Fruit fly (Drosophila melanogaster): ENCODE results near the gene Lk.
A peak's percentile ranks its signal among the peaks of the same experiment; 100 is the strongest.

The Lk gene

DNA sequence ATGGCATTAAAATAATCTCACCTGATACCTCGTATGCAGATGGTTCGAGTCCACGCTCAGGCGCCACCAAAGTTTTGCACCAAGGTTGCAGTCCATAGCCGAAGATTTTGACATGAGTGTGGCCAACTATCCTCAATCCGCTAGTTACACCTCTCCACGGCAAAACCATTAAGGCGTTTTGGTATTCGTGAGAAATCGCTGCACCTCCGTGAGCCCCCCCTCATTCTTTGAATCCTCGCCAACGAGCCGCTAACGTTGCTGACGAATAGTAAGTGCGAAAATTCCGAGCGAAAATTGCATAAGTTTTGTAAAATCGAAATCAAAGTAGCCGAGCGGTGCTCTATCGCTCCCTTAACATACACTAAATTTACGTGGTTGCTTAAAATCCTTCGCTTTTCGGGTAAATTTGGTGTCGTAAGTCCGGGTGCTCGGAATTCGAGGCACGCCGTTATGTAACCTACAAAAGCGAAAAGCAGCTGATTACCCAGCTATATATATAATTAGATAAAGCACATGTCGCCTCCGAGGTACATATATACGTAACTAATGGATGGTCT, 23.1 kb downstream of the Lk start, which contains the start of gene Mpcp2 (continued):
- TF ChIP-seq Six4 (GFP tag; optimal IDR thresholded peaks at IDR 0.05) (no peak), prd (optimal IDR thresholded peaks at IDR 0.05) (no peak), prd (GFP tag; IDR thresholded peaks at IDR 0.05) (no peak), CG12391 (tag; optimal IDR thresholded peaks at IDR 0.05) (peak; percentile 60), CG1792 (GFP tag; optimal IDR thresholded peaks at IDR 0.05) (no peak), E2f2 (GFP tag; IDR thresholded peaks at IDR 0.05) (peak; percentile 62), vfl (GFP tag; optimal IDR thresholded peaks at IDR 0.05) (peak; percentile 2), CG15514 (GFP tag; optimal IDR thresholded peaks at IDR 0.05) (peak; percentile 86), Meics (GFP tag; optimal IDR thresholded peaks at IDR 0.05) (peak; percentile 23), Dbx (GFP tag; IDR thresholded peaks at IDR 0.05) (peak; percentile 54; the same call in 1 of the 3 replicates), CG13424 (tag; optimal IDR thresholded peaks at IDR 0.05) (peak; percentile 49), CG3847 (GFP tag; IDR thresholded peaks at IDR 0.05) (peak; percentile 85), CG10654 (GFP tag; optimal IDR thresholded peaks at IDR 0.05) (no peak), Atf3 (GFP tag; optimal IDR thresholded peaks at IDR 0.05) (no peak), CG16813 (GFP tag; IDR thresholded peaks at IDR 0.05; ENCODE audit: partially characterized antibody) (peak; percentile 44; the same call in 1 of the 3 replicates), h (optimal IDR thresholded peaks at IDR 0.05) (no peak), her (GFP tag; optimal IDR thresholded peaks at IDR 0.05) (peak; percentile 68), CG16779 (GFP tag; IDR thresholded peaks at IDR 0.05) (no peak), CG11560 (tag; IDR thresholded peaks at IDR 0.05) (no peak; the same call in 2 of the 3 replicates), emc (GFP tag; optimal IDR thresholded peaks at IDR 0.05) (no peak), disco-r (GFP tag; optimal IDR thresholded peaks at IDR 0.05) (no peak), fd64A (GFP tag; optimal IDR thresholded peaks at IDR 0.05) (no peak), Myb (GFP tag; optimal IDR thresholded peaks at IDR 0.05) (peak; percentile 49), NFAT (GFP tag; IDR thresholded peaks at IDR 0.05) (no peak), CG9817 (tag; optimal IDR thresholded peaks at IDR 0.05) (no peak), CG17912 (GFP tag; optimal IDR thresholded peaks at IDR 0.05) (peak; percentile 69), CG10543 (GFP tag; optimal IDR thresholded peaks at IDR 0.05) (peak; percentile 46), CG8924 (tag; optimal IDR thresholded peaks at IDR 0.05) (peak; percentile 48), eve (GFP tag; optimal IDR thresholded peaks at IDR 0.05) (no peak), Hand (GFP tag; optimal IDR thresholded peaks at IDR 0.05) (no peak), ems (GFP tag; optimal IDR thresholded peaks at IDR 0.05) (peak; percentile 15), CG17186 (GFP tag; optimal IDR thresholded peaks at IDR 0.05) (peak; percentile 19), CkIIα-i1 (GFP tag; IDR thresholded peaks at IDR 0.05) (no peak), tgo (GFP tag; IDR thresholded peaks at IDR 0.05) (no peak), CG1024 (GFP tag; IDR thresholded peaks at IDR 0.05) (no peak), fu2 (GFP tag; optimal IDR thresholded peaks at IDR 0.05) (peak; percentile 6), Hey (tag; optimal IDR thresholded peaks at IDR 0.05) (no peak), br (optimal IDR thresholded peaks at IDR 0.05) (no peak), CG6765 (GFP tag; optimal IDR thresholded peaks at IDR 0.05) (peak; percentile 38), CG12236 (GFP tag; optimal IDR thresholded peaks at IDR 0.05) (no peak), Jarid2 (GFP tag; optimal IDR thresholded peaks at IDR 0.05) (peak; percentile 74), CG15479 (GFP tag; optimal IDR thresholded peaks at IDR 0.05) (no peak), CG11695 (GFP tag; IDR thresholded peaks at IDR 0.05) (no peak), Dip2 (GFP tag; IDR thresholded peaks at IDR 0.05) (no peak), gsb-n (tag; optimal IDR thresholded peaks at IDR 0.05) (no peak), Ssrp (tag; optimal IDR thresholded peaks at IDR 0.05) (no peak), GATAe (GFP tag; conservative IDR thresholded peaks at IDR 0.05) (no peak), CG17361 (GFP tag; IDR thresholded peaks at IDR 0.05) (peak; percentile 42; the same call in 2 of the 3 replicates), Dref (GFP tag; IDR thresholded peaks at IDR 0.05) (no peak), Doc2 (GFP tag; IDR thresholded peaks at IDR 0.05) (no peak), CG7839 (tag; optimal IDR thresholded peaks at IDR 0.05) (peak; percentile 13), zfh1 (GFP tag; IDR thresholded peaks at IDR 0.05) (0 out of 3 replicates have a peak, but pooled peaks have one; percentile 35)
